Fruit fly (Drosophila melanogaster) whole organism, embryonic: ENCODE measurements around the gene Creld.

Experiments
- Blimp-1 ChIP-seq: fragments of 200-800 bp; sonication (Bioruptor generic); optimal IDR thresholded peaks from 3 replicates; lab custom pipeline; 2018; ENCODE audit warnings: missing biosample characterization, missing genetic modification characterization, mild to moderate bottlenecking, moderate library complexity, missing genetic modification reagents
- CG10274 ChIP-seq: fragments of 200-800 bp; sonication (Bioruptor generic); optimal IDR thresholded peaks from 3 replicates; lab custom pipeline; 2017; ENCODE audit warnings: missing biosample characterization, mild to moderate bottlenecking, missing genetic modification characterization
- CG13424 ChIP-seq: fragments of 200-800 bp; sonication (Bioruptor generic); optimal IDR thresholded peaks from 2 replicates; lab custom pipeline; 2019; ENCODE audit warnings: missing biosample characterization, mild to moderate bottlenecking, missing genetic modification characterization, moderate library complexity
- CG13894 ChIP-seq: fragments of 200-800 bp; sonication (Bioruptor generic); optimal IDR thresholded peaks from 3 replicates; lab custom pipeline; 2018; ENCODE audit warnings: missing biosample characterization, mild to moderate bottlenecking, missing genetic modification characterization, moderate library complexity
- CG15514 ChIP-seq: fragments of 200-800 bp; sonication (Bioruptor generic); optimal IDR thresholded peaks from 3 replicates; lab custom pipeline; 2017; ENCODE audit warnings: missing biosample characterization, missing genetic modification characterization, mild to moderate bottlenecking, moderate library complexity, missing genetic modification reagents
- CG15696 ChIP-seq: fragments of 200-800 bp; sonication (Bioruptor generic); optimal IDR thresholded peaks from 2 replicates; lab custom pipeline; 2019; ENCODE audit warnings: missing biosample characterization, mild to moderate bottlenecking, missing genetic modification characterization, moderate library complexity
- CG16813 ChIP-seq: fragments of 200-800 bp; sonication (Bioruptor generic); IDR thresholded peaks from 3 replicates; pipeline ENCODE4 v1.3.6; 2022; ENCODE audit warnings: missing biosample characterization, missing genetic modification characterization; ENCODE audit not compliant: partially characterized antibody
- CG17359 ChIP-seq: fragments of 200-800 bp; sonication (Bioruptor generic); optimal IDR thresholded peaks from 3 replicates; lab custom pipeline; 2018; ENCODE audit warnings: missing biosample characterization, mild to moderate bottlenecking, missing genetic modification characterization, moderate library complexity
- CG17568 ChIP-seq: fragments of 200-800 bp; sonication (Bioruptor generic); optimal IDR thresholded peaks from 2 replicates; lab custom pipeline; 2018; ENCODE audit warnings: missing biosample characterization, mild to moderate bottlenecking, missing genetic modification characterization, moderate library complexity
- CG17802 ChIP-seq: fragments of 200-800 bp; sonication (Bioruptor generic); optimal IDR thresholded peaks from 2 replicates; lab custom pipeline; 2018; ENCODE audit warnings: missing biosample characterization, mild to moderate bottlenecking, missing genetic modification characterization, moderate library complexity
- CG18262 ChIP-seq: fragments of 200-800 bp; optimal IDR thresholded peaks from 3 replicates; lab custom pipeline; 2019; ENCODE audit warnings: missing biosample characterization, mild to moderate bottlenecking, missing genetic modification characterization, moderate library complexity
- CG18599 ChIP-seq: fragments of 200-800 bp; sonication (Bioruptor generic); optimal IDR thresholded peaks from 3 replicates; lab custom pipeline; 2017; ENCODE audit warnings: missing biosample characterization, missing genetic modification characterization, mild to moderate bottlenecking, moderate library complexity, missing genetic modification reagents
- CG2120 ChIP-seq: fragments of 200-800 bp; sonication (Bioruptor generic); optimal IDR thresholded peaks from 3 replicates; lab custom pipeline; 2016; ENCODE audit warnings: missing biosample characterization, missing genetic modification characterization
- CG3838 ChIP-seq: fragments of 200-800 bp; sonication (Bioruptor generic); optimal IDR thresholded peaks from 3 replicates; lab custom pipeline; 2016; ENCODE audit warnings: missing biosample characterization, missing genetic modification characterization
- CG3995 ChIP-seq: fragments of 200-800 bp; sonication (Bioruptor generic); optimal IDR thresholded peaks from 3 replicates; lab custom pipeline; 2016; ENCODE audit warnings: missing biosample characterization, missing genetic modification characterization
- CG4854 ChIP-seq: fragments of 200-800 bp; sonication (Bioruptor generic); optimal IDR thresholded peaks from 2 replicates; lab custom pipeline; 2016; ENCODE audit warnings: missing biosample characterization, missing genetic modification characterization, inconsistent platforms
- CG5953 ChIP-seq: fragments of 200-800 bp; sonication (Bioruptor generic); IDR thresholded peaks from 2 replicates; pipeline ENCODE4 v1.3.6; 2022; ENCODE audit warnings: missing biosample characterization, missing genetic modification characterization
- CG6765 ChIP-seq: fragments of 200-800 bp; sonication (Bioruptor generic); optimal IDR thresholded peaks from 3 replicates; lab custom pipeline; 2017; ENCODE audit warnings: missing biosample characterization, mild to moderate bottlenecking, missing genetic modification characterization
- Deaf1 ChIP-seq: fragments of 200-800 bp; optimal IDR thresholded peaks from 3 replicates; lab custom pipeline; 2019; ENCODE audit warnings: missing biosample characterization, mild to moderate bottlenecking, missing genetic modification characterization, moderate library complexity
- Dp ChIP-seq: fragments of 200-800 bp; sonication (Bioruptor generic); optimal IDR thresholded peaks from 2 replicates; lab custom pipeline; 2018; ENCODE audit warnings: missing biosample characterization, mild to moderate bottlenecking, missing genetic modification characterization, moderate library complexity
- MBD-R2 ChIP-seq: fragments of 200-800 bp; sonication (Bioruptor generic); IDR thresholded peaks from 2 replicates; pipeline ENCODE4 v1.3.6; 2022; ENCODE audit warnings: missing biosample characterization, missing genetic modification characterization
- Xrp1 ChIP-seq: fragments of 200-800 bp; sonication (Bioruptor generic); IDR thresholded peaks from 2 replicates; pipeline ENCODE4 v1.3.6; 2022; ENCODE audit warnings: missing biosample characterization, missing genetic modification characterization
- ac ChIP-seq: fragments of 200-800 bp; sonication (Bioruptor generic); optimal IDR thresholded peaks from 3 replicates; lab custom pipeline; 2017; ENCODE audit warnings: missing biosample characterization, mild to moderate bottlenecking, missing genetic modification characterization
- bbx ChIP-seq: fragments of 200-800 bp; sonication (Bioruptor generic); IDR thresholded peaks from 2 replicates; pipeline ENCODE4 v1.3.6; 2022; ENCODE audit warnings: missing biosample characterization, missing genetic modification characterization; ENCODE audit not compliant: partially characterized antibody
- ewg ChIP-seq: fragments of 200-800 bp; sonication (Bioruptor generic); optimal IDR thresholded peaks from 3 replicates; lab custom pipeline; 2017; ENCODE audit warnings: mild to moderate bottlenecking, missing biosample characterization, missing genetic modification reagents, missing genetic modification characterization
- ftz-f1 ChIP-seq: fragments of 200-800 bp; sonication (Bioruptor generic); optimal IDR thresholded peaks from 2 replicates; lab custom pipeline; 2016; ENCODE audit warnings: missing biosample characterization, missing genetic modification characterization
- hth ChIP-seq: fragments of >200 bp; optimal IDR thresholded peaks from 2 replicates; lab custom pipeline; 2017; ENCODE audit warnings: inconsistent platforms
- klu ChIP-seq: fragments of 200-800 bp; sonication (Bioruptor generic); IDR thresholded peaks from 2 replicates; pipeline ENCODE4 v1.3.6; 2022; ENCODE audit warnings: missing biosample characterization, missing genetic modification characterization
- kni ChIP-seq: fragments of 200-800 bp; sonication (Bioruptor generic); optimal IDR thresholded peaks from 3 replicates; lab custom pipeline; 2017; ENCODE audit warnings: mild to moderate bottlenecking, missing biosample characterization, missing genetic modification reagents, missing genetic modification characterization
- schlank ChIP-seq: fragments of 200-800 bp; sonication (Bioruptor generic); optimal IDR thresholded peaks from 2 replicates; lab custom pipeline; 2018; ENCODE audit warnings: missing biosample characterization, mild to moderate bottlenecking, missing genetic modification characterization
- scrt ChIP-seq: fragments of 200-800 bp; sonication (Bioruptor generic); optimal IDR thresholded peaks from 2 replicates; lab custom pipeline; 2018; ENCODE audit warnings: missing biosample characterization, mild to moderate bottlenecking, missing genetic modification characterization, moderate library complexity
- sug ChIP-seq: fragments of 200-800 bp; optimal IDR thresholded peaks from 2 replicates; lab custom pipeline; 2019; ENCODE audit warnings: missing biosample characterization, mild to moderate bottlenecking, missing genetic modification characterization, moderate library complexity
- vnd ChIP-seq: fragments of 200-800 bp; sonication (Bioruptor generic); IDR thresholded peaks from 3 replicates; pipeline ENCODE4 v1.3.6; 2022; ENCODE audit warnings: missing biosample characterization, missing genetic modification characterization; ENCODE audit not compliant: partially characterized antibody

Creld gene

DNA sequence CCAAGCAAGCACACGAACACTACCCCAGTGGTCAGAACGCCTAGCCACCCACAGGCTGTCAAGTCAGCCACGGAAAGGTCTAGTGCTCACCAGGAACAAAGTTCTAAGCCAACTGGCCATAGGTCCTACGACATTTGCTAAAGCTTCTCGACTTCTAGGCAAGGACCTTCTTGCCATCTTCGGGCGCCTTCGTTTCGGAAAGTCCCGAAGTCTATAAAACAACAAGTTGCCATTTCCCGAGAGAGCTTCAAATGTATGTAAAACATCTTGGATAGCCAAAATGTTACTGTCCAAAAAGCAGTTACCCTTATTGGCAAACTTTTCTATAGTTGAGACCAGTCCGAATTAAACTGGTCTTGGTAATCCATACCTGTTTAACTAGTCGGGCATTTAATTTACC is 44.3 kb downstream of the Creld start:
- TF ChIP-seq CG10274 (GFP tag; lab: Kevin White, UChicago) (no peak), CG15696 (tag; lab: Kevin White, UChicago) (no peak), Dp (GFP tag; lab: Kevin White, UChicago) (no peak), schlank (tag; lab: Kevin White, UChicago) (no peak), CG5953 (GFP tag; lab: Robert Waterston, UW) (no peak), CG17568 (GFP tag; lab: Kevin White, UChicago) (no peak), CG17359 (no peak), CG16813 (GFP tag; lab: Robert Waterston, UW) (no peak), sug (tag; lab: Kevin White, UChicago) (no peak), CG6765 (GFP tag; lab: Kevin White, UChicago) (no peak), CG18599 (GFP tag; lab: Kevin White, UChicago) (no peak), CG13894 (tag; lab: Kevin White, UChicago) (peak; percentile 91), bbx (no peak), hth (lab: Kevin White, UChicago) (no peak), vnd (GFP tag; lab: Robert Waterston, UW) (no peak), klu (GFP tag; lab: Robert Waterston, UW) (no peak), scrt (GFP tag; lab: Kevin White, UChicago) (peak; percentile 41), ac (GFP tag; lab: Kevin White, UChicago) (no peak), CG4854 (GFP tag; lab: Kevin White, UChicago) (no peak), Deaf1 (peak; percentile 74), CG17802 (tag; lab: Kevin White, UChicago) (no peak), ftz-f1 (no peak)

DNA sequence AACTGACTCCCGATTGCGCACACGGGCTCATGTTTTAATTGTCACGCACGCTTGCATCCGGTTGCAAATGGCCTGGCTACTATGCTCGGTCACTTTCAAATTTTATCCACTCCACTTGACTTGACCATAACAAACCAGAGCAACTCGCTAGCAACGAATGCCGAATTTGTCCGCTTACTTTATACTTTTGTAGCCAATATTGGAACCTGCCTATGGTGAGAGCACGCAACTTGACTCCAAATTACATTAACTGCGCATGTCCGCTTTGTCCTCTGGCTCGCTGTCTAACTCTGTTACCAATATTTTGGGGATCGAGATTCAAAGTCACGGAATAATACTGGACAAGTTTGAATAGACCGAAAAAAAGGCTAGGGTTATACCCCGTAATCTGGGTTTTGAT is 51.0 kb downstream of the Creld start, which contains the start of gene CG42399:
Gene CG42399 (minus strand): TSS at position 159 of the 400 bp plus-strand sequence.
- no peak for TF ChIP-seq CG18262
- TF ChIP-seq CG3838 (GFP tag; lab: Kevin White, UChicago): no peak
- no peak for TF ChIP-seq Xrp1
- TF ChIP-seq kni (GFP tag; lab: Kevin White, UChicago): peak; percentile 25
- TF ChIP-seq CG15514 (GFP tag; lab: Kevin White, UChicago): peak; percentile 58
- no peak for TF ChIP-seq ac (GFP tag; lab: Kevin White, UChicago)
- peak; percentile 23 for TF ChIP-seq CG13894 (tag; lab: Kevin White, UChicago)
- no peak for TF ChIP-seq CG13424
- no peak for TF ChIP-seq CG2120 (GFP tag; lab: Kevin White, UChicago)
- TF ChIP-seq Blimp-1 (GFP tag; lab: Kevin White, UChicago): no peak
- TF ChIP-seq CG3995: peak; percentile 36
- peak; percentile 86 for TF ChIP-seq ewg (GFP tag; lab: Kevin White, UChicago)
- TF ChIP-seq MBD-R2: no peak
